Worm (Caenorhabditis elegans): ENCODE measurements around the gene snn-1.

ce11 chrIV:1834972-1835371 is 20.1 kb upstream of the snn-1 start:
- TF ChIP-seq mab-9 (GFP tag; IDR thresholded peaks at IDR 0.05) (no peak), snpc-4 (tag; optimal IDR thresholded peaks at IDR 0.05) (no peak), mef-2 (tag; optimal IDR thresholded peaks at IDR 0.05) (no peak), nhr-11 (tag; optimal IDR thresholded peaks at IDR 0.05) (no peak), nhr-28 (tag; optimal IDR thresholded peaks at IDR 0.05) (no peak), lsy-2 (tag; optimal IDR thresholded peaks at IDR 0.05) (no peak), unc-86 (tag; optimal IDR thresholded peaks at IDR 0.05) (no peak)

Measured in whole organism, L1 larva.